Fruit fly (Drosophila melanogaster) whole organism, pupa: ENCODE measurements around the gene CG13675.

ENCODE experiments used
- CG12605 ChIP-seq: fragments of 200-800 bp; sonication (Bioruptor generic); IDR thresholded peaks from 2 replicates; pipeline ENCODE4 v1.3.6; 2022; ENCODE audit warnings: missing biosample characterization, missing genetic modification characterization
- CG9948 ChIP-seq: fragments of 200-800 bp; sonication (Bioruptor generic); optimal IDR thresholded peaks from 2 replicates; lab custom pipeline; 2018; ENCODE audit warnings: missing biosample characterization, mild to moderate bottlenecking, missing genetic modification characterization, moderate library complexity
- gl ChIP-seq: fragments of 200-800 bp; sonication (Bioruptor generic); optimal IDR thresholded peaks from 2 replicates; lab custom pipeline; 2018; ENCODE audit warnings: missing biosample characterization, mild to moderate bottlenecking, missing genetic modification characterization

DNA sequence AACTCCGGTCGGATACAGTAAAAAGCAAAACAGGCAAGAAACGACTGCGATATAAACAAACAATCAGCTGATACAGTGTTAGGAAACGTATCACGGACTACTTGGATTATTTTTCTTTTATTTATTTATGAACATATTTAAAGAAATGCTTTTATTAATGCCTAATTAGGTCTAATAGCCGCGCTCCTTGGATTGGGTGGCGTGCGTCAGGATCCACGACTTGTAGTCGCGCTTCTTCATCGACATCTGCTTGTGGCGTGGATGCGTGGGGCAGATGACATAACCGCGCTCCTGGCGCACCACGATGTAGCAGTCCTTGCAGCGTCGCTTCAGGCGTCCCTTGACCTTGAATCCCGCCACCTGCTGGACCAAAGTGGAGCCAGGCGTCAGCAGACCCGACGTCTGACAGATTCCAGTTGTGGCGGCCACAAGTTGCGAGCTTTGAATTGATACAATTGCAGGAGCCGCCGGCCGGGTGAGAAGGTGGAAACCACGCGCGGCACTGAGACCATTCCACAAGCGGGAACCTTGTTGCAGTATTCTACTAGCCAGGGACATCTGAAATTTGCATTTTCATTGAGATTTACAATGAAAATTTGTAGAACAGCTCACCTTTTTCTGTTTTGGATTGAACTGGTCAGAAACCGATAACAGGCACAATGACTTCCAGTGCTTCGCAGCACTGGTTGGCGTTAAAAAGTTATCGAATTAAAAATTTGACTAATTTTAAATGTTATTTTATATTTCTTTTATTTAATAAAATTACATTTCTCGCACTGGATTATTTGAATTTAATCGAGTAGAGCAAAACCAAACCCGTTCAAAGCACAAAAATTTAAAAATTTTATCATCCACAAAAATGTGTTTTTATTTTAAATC is 40.6 kb downstream of the CG13675 start, which contains the start of the genes CG7550 and mRpL36:
- TF ChIP-seq CG9948: no peak
- TF ChIP-seq CG12605 (GFP tag; lab: Robert Waterston, UW): no peak
- no peak for TF ChIP-seq gl (tag; lab: Kevin White, UChicago)
